Worm (Caenorhabditis elegans) whole organism, midembryonic: ENCODE measurements around the gene F11C7.2.

Experiments used
- T22C8.4 ChIP-seq: fragments of 200-800 bp; sonication (Bioruptor generic); IDR thresholded peaks from 2 replicates; pipeline ENCODE4 v1.3.6; 2022; ENCODE audit warnings: missing genetic modification characterization, missing compliant biosample characterization
- cog-1 ChIP-seq: sonication (generic microtip); optimal IDR thresholded peaks from 2 replicates; lab custom pipeline; 2016; ENCODE audit warnings: missing genetic modification characterization, missing compliant biosample characterization
- flt-1 ChIP-seq: fragments of 200-800 bp; sonication (Bioruptor generic); IDR thresholded peaks from 2 replicates; pipeline ENCODE4 v1.3.6; 2022; ENCODE audit warnings: missing genetic modification characterization, missing compliant biosample characterization
- klf-2 ChIP-seq: fragments of 200-800 bp; sonication (Bioruptor generic); conservative IDR thresholded peaks from 2 replicates; pipeline ENCODE4 v1.3.6; 2022; ENCODE audit warnings: missing genetic modification reagents, missing genetic modification characterization, missing compliant biosample characterization
- med-1 ChIP-seq: sonication (generic microtip); optimal IDR thresholded peaks from 2 replicates; lab custom pipeline; 2017; ENCODE audit warnings: missing genetic modification characterization, mild to moderate bottlenecking, missing compliant biosample characterization, antibody characterized with exemption, missing genetic modification reagents; ENCODE audit not compliant: insufficient read depth
- ref-1 ChIP-seq: fragments of 200-800 bp; sonication (Bioruptor generic); conservative IDR thresholded peaks from 2 replicates; pipeline ENCODE4 v1.3.6; 2022; ENCODE audit warnings: missing genetic modification reagents, missing genetic modification characterization, missing compliant biosample characterization
- tab-1 ChIP-seq: fragments of 200-800 bp; sonication (Bioruptor generic); IDR thresholded peaks from 2 replicates; pipeline ENCODE4 v1.3.6; 2022; ENCODE audit warnings: missing genetic modification characterization, missing compliant biosample characterization
- ztf-23 ChIP-seq: fragments of 200-800 bp; sonication (Bioruptor generic); IDR thresholded peaks from 2 replicates; pipeline ENCODE4 v1.3.6; 2022; ENCODE audit warnings: missing genetic modification reagents, missing genetic modification characterization, missing compliant biosample characterization
- ztf-29 ChIP-seq: fragments of 200-800 bp; sonication (Bioruptor generic); IDR thresholded peaks from 2 replicates; pipeline ENCODE4 v1.3.6; 2022; ENCODE audit warnings: missing genetic modification reagents, missing genetic modification characterization, missing compliant biosample characterization

The F11C7.2 gene

ce11 chrX:17426712-17427111, 30.1 kb downstream of the F11C7.2 start:
- no peak for TF ChIP-seq tab-1
- no peak for TF ChIP-seq flt-1 (GFP tag; lab: Robert Waterston, UW)
- no peak for TF ChIP-seq ztf-23 (GFP tag; lab: Robert Waterston, UW)
- no peak for TF ChIP-seq ztf-29
- no peak for TF ChIP-seq T22C8.4
- TF ChIP-seq klf-2 (GFP tag; lab: Robert Waterston, UW) = no peak
- no peak for TF ChIP-seq med-1 (GFP tag; lab: Kevin White, UChicago)
- no peak for TF ChIP-seq ref-1 (GFP tag; lab: Robert Waterston, UW)
- TF ChIP-seq cog-1 (tag; lab: Kevin White, UChicago) = no peak

DNA sequence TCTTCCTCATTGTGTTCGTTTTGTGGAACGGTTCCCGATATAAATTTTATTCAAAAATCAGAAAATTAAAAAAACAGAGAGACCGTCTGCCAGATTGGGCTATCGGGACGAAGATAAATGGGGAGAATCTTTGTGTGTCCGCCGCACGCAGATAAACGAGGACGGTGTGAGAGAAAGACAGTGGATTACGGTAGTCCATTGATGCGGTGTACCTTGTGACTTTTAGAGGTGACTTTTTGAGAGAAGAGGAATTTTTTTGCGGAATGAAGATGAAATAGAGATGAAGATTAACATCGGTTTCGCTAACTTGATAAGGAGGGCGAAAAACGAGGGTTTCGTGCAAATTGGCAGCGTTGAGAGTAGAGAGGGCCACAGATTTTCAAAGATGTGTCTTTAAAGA, 31.2 kb downstream of the F11C7.2 start:
- TF ChIP-seq ref-1 (GFP tag; lab: Robert Waterston, UW) (no peak), ztf-29 (no peak), ztf-23 (GFP tag; lab: Robert Waterston, UW) (no peak), T22C8.4 (no peak)

DNA sequence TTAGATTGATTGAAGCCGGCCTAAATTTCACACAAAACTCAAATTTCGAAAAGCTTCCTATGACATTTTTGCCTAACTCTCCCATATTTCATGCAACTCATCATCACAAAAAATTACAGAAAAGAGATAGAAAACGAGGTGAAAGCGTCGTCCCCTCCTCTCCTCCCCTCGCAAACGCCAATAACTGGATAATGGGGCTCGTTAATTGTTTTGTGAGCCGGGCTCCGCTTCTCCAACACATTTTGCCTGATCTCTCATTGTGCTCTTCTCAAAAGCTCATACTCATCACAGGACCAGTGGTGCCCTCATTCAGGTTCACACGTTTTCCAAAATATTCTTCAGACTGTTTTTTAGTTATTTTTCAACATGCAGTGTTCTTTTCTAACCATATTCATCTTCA, 32.2 kb downstream of the F11C7.2 start, which contains the start of gene pbo-6:
TSS of gene pbo-6 (plus strand) at position 240 of the 400 bp plus-strand sequence.
- TF ChIP-seq ztf-23 (GFP tag; lab: Robert Waterston, UW) (no peak), ztf-29 (no peak), cog-1 (tag; lab: Kevin White, UChicago) (no peak), tab-1 (no peak), ref-1 (GFP tag; lab: Robert Waterston, UW) (no peak)

ce11 chrX:17434234-17434633, 37.6 kb downstream of the F11C7.2 start, which contains the start of gene fubl-3:
TSS of gene fubl-3 (plus strand) at chrX:17434445.
- TF ChIP-seq flt-1 (GFP tag; lab: Robert Waterston, UW) (peak; percentile 28; the same call in 1 of the 2 replicates), klf-2 (GFP tag; lab: Robert Waterston, UW) (no peak)

DNA sequence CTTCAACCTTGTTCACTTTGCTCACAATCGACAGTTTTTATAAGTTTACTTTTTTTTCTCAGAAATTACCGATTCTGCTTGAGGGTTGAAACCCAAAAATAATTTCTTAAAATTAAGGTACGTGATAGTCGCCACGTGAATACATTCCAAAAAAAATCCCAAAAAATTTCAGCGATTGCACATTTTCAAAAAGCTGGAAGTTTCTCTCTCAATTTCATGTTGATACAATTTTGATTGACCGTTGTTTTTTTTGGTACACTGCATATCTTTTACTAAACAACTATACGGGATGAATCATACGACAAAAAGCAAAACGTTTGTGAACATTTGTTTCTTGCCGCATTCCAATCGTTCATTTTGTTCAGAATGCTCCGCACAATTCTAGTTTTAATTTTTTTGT, 41.8 kb downstream of the F11C7.2 start, which contains the start of gene C36E6.8:
TSS of gene C36E6.8 (plus strand) at position 301 of the 400 bp plus-strand sequence.
- TF ChIP-seq cog-1 (tag; lab: Kevin White, UChicago) (no peak), tab-1 (no peak), klf-2 (GFP tag; lab: Robert Waterston, UW) (no peak), ztf-23 (GFP tag; lab: Robert Waterston, UW) (no peak), flt-1 (GFP tag; lab: Robert Waterston, UW) (no peak), ref-1 (GFP tag; lab: Robert Waterston, UW) (no peak), T22C8.4 (no peak), ztf-29 (no peak), med-1 (GFP tag; lab: Kevin White, UChicago) (no peak)

- TF ChIP-seq ref-1 (GFP tag; lab: Robert Waterston, UW) = 0 out of 2 replicates have a peak, but pooled peaks have one; percentile 25
- peak; percentile 47; the same call in 1 of the 2 replicates for TF ChIP-seq T22C8.4
- peak; percentile 81 for TF ChIP-seq tab-1
Measured at ce11 chrX:17442539-17442938, 45.9 kb downstream of the F11C7.2 start.

ce11 chrX:17444683-17445082, 48.1 kb downstream of the F11C7.2 start:
- TF ChIP-seq flt-1 (GFP tag; lab: Robert Waterston, UW) (0 out of 2 replicates have a peak, but pooled peaks have one; percentile 19), tab-1 (peak; percentile 78), T22C8.4 (peak; percentile 48), klf-2 (GFP tag; lab: Robert Waterston, UW) (0 out of 2 replicates have a peak, but pooled peaks have one; percentile 48), ref-1 (GFP tag; lab: Robert Waterston, UW) (0 out of 2 replicates have a peak, but pooled peaks have one; percentile 35), ztf-23 (GFP tag; lab: Robert Waterston, UW) (peak; percentile 23)
